Worm (Caenorhabditis elegans) whole organism, L2 larva: ENCODE results near the gene B0496.2.

Experiments used
- R02D3.7 ChIP-seq: fragments of 150-350 bp; optimal IDR thresholded peaks from 2 replicates; lab custom pipeline; 2014; ENCODE audit warnings: missing biosample characterization, missing genetic modification characterization
- ama-1 ChIP-seq: fragments of 150-350 bp; optimal IDR thresholded peaks from 2 replicates; lab custom pipeline; 2018; ENCODE audit warnings: inconsistent platforms
- blmp-1 ChIP-seq: sonication (generic microtip); optimal IDR thresholded peaks from 2 replicates; lab custom pipeline; 2017; ENCODE audit warnings: missing genetic modification characterization, mild to moderate bottlenecking, missing compliant biosample characterization, antibody characterized with exemption, moderate library complexity; ENCODE audit not compliant: insufficient read depth
- elt-3 ChIP-seq: sonication (generic microtip); optimal IDR thresholded peaks from 2 replicates; lab custom pipeline; 2017; ENCODE audit warnings: missing biosample characterization, missing genetic modification characterization
- mdl-1 ChIP-seq, 2 experiments: fragments of 150-350 bp in 1 of 2; sonication (generic microtip) in 1 of 2; optimal IDR thresholded peaks; 2 replicates each; lab custom pipeline; 2017; ENCODE audit warnings: missing biosample characterization in 2 of 2, missing genetic modification characterization in 2 of 2
- nhr-25 ChIP-seq: fragments of 150-350 bp; sonication (generic microtip); optimal IDR thresholded peaks from 3 replicates; lab custom pipeline; 2014; ENCODE audit warnings: missing biosample characterization, missing genetic modification characterization
- snpc-4 ChIP-seq: fragments of 150-350 bp; optimal IDR thresholded peaks from 2 replicates; lab custom pipeline; 2014; ENCODE audit warnings: missing biosample characterization, missing genetic modification characterization
- unc-39 ChIP-seq: fragments of 150-350 bp; optimal IDR thresholded peaks from 2 replicates; lab custom pipeline; 2014; ENCODE audit warnings: missing biosample characterization, missing genetic modification characterization
- unc-62 ChIP-seq: fragments of 150-350 bp; optimal IDR thresholded peaks from 2 replicates; lab custom pipeline; 2014; ENCODE audit warnings: missing biosample characterization, missing genetic modification reagents, missing genetic modification characterization
- ztf-11 ChIP-seq: sonication (generic microtip); optimal IDR thresholded peaks from 2 replicates; lab custom pipeline; 2017; ENCODE audit warnings: missing biosample characterization, missing genetic modification characterization
- ztf-4 ChIP-seq: fragments of 150-350 bp; optimal IDR thresholded peaks from 2 replicates; lab custom pipeline; 2014; ENCODE audit warnings: missing biosample characterization, missing genetic modification characterization

DNA sequence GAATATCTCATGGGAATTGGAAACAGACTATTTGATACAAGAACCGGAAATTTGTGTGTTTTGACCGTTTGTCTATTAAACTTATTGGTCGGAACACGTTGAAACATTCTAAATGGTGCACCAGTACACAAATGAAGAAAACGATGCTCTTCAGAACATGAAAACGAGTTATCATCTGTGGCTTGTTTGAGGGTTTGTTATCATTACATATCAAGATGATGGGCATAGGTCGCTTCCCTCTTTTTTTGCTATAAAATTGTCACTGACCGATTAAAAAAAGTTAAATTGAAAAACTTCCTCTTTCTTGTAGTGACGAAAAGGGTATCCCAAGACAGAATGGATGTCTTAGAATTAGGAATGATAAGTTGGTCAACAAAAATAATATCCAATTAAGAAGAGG is 21.0 kb downstream of the B0496.2 start:
- TF ChIP-seq ztf-4 (no peak), R02D3.7 (no peak), ama-1 (lab: Kevin White, UChicago) (no peak), nhr-25 (tag; lab: Kevin White, UChicago) (no peak), unc-39 (tag; lab: Kevin White, UChicago) (no peak), unc-62 (GFP tag; lab: Kevin White, UChicago) (no peak), snpc-4 (tag; lab: Kevin White, UChicago) (no peak), mdl-1 (tag; optimal IDR thresholded peaks at IDR 0.05; lab: Kevin White, UChicago) (no peak), elt-3 (tag; lab: Kevin White, UChicago) (no peak), blmp-1 (tag; lab: Kevin White, UChicago) (no peak), ztf-11 (tag; lab: Kevin White, UChicago) (no peak)
